Worm (Caenorhabditis elegans): ENCODE results near the gene fbxc-48.

DNA sequence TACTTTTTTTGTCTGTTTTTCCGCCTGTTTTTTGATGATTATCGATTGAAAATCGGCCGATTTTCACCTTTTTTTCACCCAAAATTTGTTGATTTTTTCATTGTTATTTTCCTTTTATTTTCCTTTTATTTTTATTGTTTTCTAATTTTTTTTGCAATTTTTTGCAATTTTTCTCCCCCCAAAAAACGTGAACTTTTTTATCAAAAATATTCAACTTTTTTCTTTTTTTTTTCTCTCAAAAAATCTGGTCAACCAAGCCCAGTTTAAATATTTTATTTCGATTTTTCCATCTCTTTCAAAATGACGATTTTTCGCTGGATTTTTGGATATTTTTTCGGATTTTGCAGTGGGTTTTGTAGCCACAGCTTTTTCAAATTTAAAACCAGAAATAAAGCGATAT is 17.2 kb downstream of the fbxc-48 start, which contains the start of gene rfip-2:
- TF ChIP-seq nfya-1 (tag; optimal IDR thresholded peaks at IDR 0.05) (no peak), fkh-10 (GFP tag; optimal IDR thresholded peaks at IDR 0.05) (no peak), hlh-15 (tag; optimal IDR thresholded peaks at IDR 0.05) (no peak), nhr-11 (tag; optimal IDR thresholded peaks at IDR 0.05) (no peak), ceh-18 (tag; optimal IDR thresholded peaks at IDR 0.05) (no peak), unc-86 (tag; optimal IDR thresholded peaks at IDR 0.05) (no peak), ahr-1 (tag; optimal IDR thresholded peaks at IDR 0.05) (no peak), ceh-14 (tag; optimal IDR thresholded peaks at IDR 0.05) (no peak), eyg-1 (tag; optimal IDR thresholded peaks at IDR 0.05) (no peak)
